Worm (Caenorhabditis elegans) whole organism, late embryonic: ENCODE measurements around the gene clec-86.

Experiments
- F13H6.1 ChIP-seq: sonication (generic microtip); optimal IDR thresholded peaks from 2 replicates; lab custom pipeline; 2016; ENCODE audit warnings: missing genetic modification characterization, missing compliant biosample characterization
- K02D7.2 ChIP-seq: sonication (generic microtip); optimal IDR thresholded peaks from 2 replicates; lab custom pipeline; 2017; ENCODE audit warnings: mild to moderate bottlenecking, missing genetic modification characterization, missing compliant biosample characterization
- Y22D7AL.16 ChIP-seq: sonication (generic microtip); optimal IDR thresholded peaks from 2 replicates; lab custom pipeline; 2016; ENCODE audit warnings: missing genetic modification characterization, missing compliant biosample characterization
- ahr-1 ChIP-seq: sonication (generic microtip); optimal IDR thresholded peaks from 2 replicates; lab custom pipeline; 2016; ENCODE audit warnings: missing genetic modification characterization, missing compliant biosample characterization
- ama-1 ChIP-seq: fragments of 150-350 bp; optimal IDR thresholded peaks from 2 replicates; lab custom pipeline; 2014
- ceh-14 ChIP-seq: sonication (generic microtip); optimal IDR thresholded peaks from 2 replicates; lab custom pipeline; 2016; ENCODE audit warnings: missing genotype, missing genetic modification characterization, missing compliant biosample characterization
- ceh-18 ChIP-seq: sonication (generic microtip); optimal IDR thresholded peaks from 2 replicates; lab custom pipeline; 2016; ENCODE audit warnings: missing genetic modification characterization, missing compliant biosample characterization
- ceh-2 ChIP-seq: sonication (generic microtip); optimal IDR thresholded peaks from 2 replicates; lab custom pipeline; 2016; ENCODE audit warnings: missing genotype, missing genetic modification characterization, missing compliant biosample characterization
- ceh-22 ChIP-seq: sonication (generic microtip); optimal IDR thresholded peaks from 2 replicates; lab custom pipeline; 2017; ENCODE audit warnings: missing biosample characterization, missing genetic modification characterization
- ceh-24 ChIP-seq: sonication (generic microtip); optimal IDR thresholded peaks from 2 replicates; lab custom pipeline; 2016; ENCODE audit warnings: mild to moderate bottlenecking, missing genetic modification characterization, missing compliant biosample characterization
- ceh-34 ChIP-seq: sonication (generic microtip); optimal IDR thresholded peaks from 2 replicates; lab custom pipeline; 2016; ENCODE audit warnings: mild to moderate bottlenecking, missing genetic modification characterization, missing compliant biosample characterization
- ceh-48 ChIP-seq: sonication (generic microtip); optimal IDR thresholded peaks from 2 replicates; lab custom pipeline; 2016; ENCODE audit warnings: missing genetic modification characterization, inconsistent platforms, missing compliant biosample characterization
- ceh-6 ChIP-seq: fragments of 200-800 bp; sonication (Bioruptor generic); optimal IDR thresholded peaks from 2 replicates; lab custom pipeline; 2018; ENCODE audit warnings: mild to moderate bottlenecking, missing genetic modification characterization, missing compliant biosample characterization
- ceh-9 ChIP-seq: sonication (generic microtip); optimal IDR thresholded peaks from 2 replicates; lab custom pipeline; 2016; ENCODE audit warnings: mild to moderate bottlenecking, missing genetic modification characterization, inconsistent platforms, missing compliant biosample characterization
- che-1 ChIP-seq: sonication (generic microtip); optimal IDR thresholded peaks from 2 replicates; lab custom pipeline; 2016; ENCODE audit warnings: mild to moderate bottlenecking, missing genetic modification characterization, missing compliant biosample characterization
- dmd-4 ChIP-seq: sonication (generic microtip); optimal IDR thresholded peaks from 2 replicates; lab custom pipeline; 2016; ENCODE audit warnings: borderline replicate concordance, missing genetic modification characterization, missing compliant biosample characterization
- dve-1 ChIP-seq: sonication (generic microtip); optimal IDR thresholded peaks from 2 replicates; lab custom pipeline; 2017; ENCODE audit warnings: antibody characterized with exemption, mild to moderate bottlenecking, missing genetic modification characterization, missing compliant biosample characterization
- elt-2 ChIP-seq: sonication (generic microtip); optimal IDR thresholded peaks from 2 replicates; lab custom pipeline; 2016; ENCODE audit warnings: missing genetic modification reagents, missing genetic modification characterization, missing compliant biosample characterization
- elt-4 ChIP-seq: sonication (generic microtip); optimal IDR thresholded peaks from 2 replicates; lab custom pipeline; 2016; ENCODE audit warnings: missing genetic modification characterization, missing compliant biosample characterization
- ets-4 ChIP-seq: sonication (generic microtip); optimal IDR thresholded peaks from 2 replicates; lab custom pipeline; 2016; ENCODE audit warnings: missing genetic modification characterization, missing compliant biosample characterization
- fax-1 ChIP-seq: sonication (generic microtip); optimal IDR thresholded peaks from 2 replicates; lab custom pipeline; 2016; ENCODE audit warnings: missing genotype, missing genetic modification characterization, missing compliant biosample characterization
- fkh-10 ChIP-seq: fragments of 150-350 bp; optimal IDR thresholded peaks from 2 replicates; lab custom pipeline; 2014; ENCODE audit warnings: missing biosample characterization, missing genetic modification reagents, missing genetic modification characterization
- fkh-6 ChIP-seq: sonication (generic microtip); optimal IDR thresholded peaks from 2 replicates; lab custom pipeline; 2016; ENCODE audit warnings: missing genetic modification characterization, missing compliant biosample characterization
- hlh-15 ChIP-seq: sonication (generic microtip); optimal IDR thresholded peaks from 2 replicates; lab custom pipeline; 2016; ENCODE audit warnings: missing genetic modification characterization, missing compliant biosample characterization
- lin-11 ChIP-seq: fragments of 200-800 bp; sonication (Bioruptor generic); optimal IDR thresholded peaks from 2 replicates; lab custom pipeline; 2018; ENCODE audit warnings: mild to moderate bottlenecking, missing genetic modification characterization, missing compliant biosample characterization
- mec-3 ChIP-seq: sonication (generic microtip); optimal IDR thresholded peaks from 2 replicates; lab custom pipeline; 2016; ENCODE audit warnings: borderline replicate concordance, missing genetic modification characterization, missing compliant biosample characterization
- nhr-11 ChIP-seq: fragments of 150-350 bp; optimal IDR thresholded peaks from 2 replicates; lab custom pipeline; 2014; ENCODE audit warnings: missing biosample characterization, missing genetic modification characterization
- npax-4 ChIP-seq: sonication (generic microtip); optimal IDR thresholded peaks from 2 replicates; lab custom pipeline; 2016; ENCODE audit warnings: missing genetic modification characterization, missing compliant biosample characterization
- pag-3 ChIP-seq: sonication (generic microtip); optimal IDR thresholded peaks from 2 replicates; lab custom pipeline; 2016; ENCODE audit warnings: missing compliant biosample characterization, missing genetic modification characterization, borderline replicate concordance
- pat-9 ChIP-seq: fragments of 200-800 bp; sonication (Bioruptor generic); optimal IDR thresholded peaks from 2 replicates; lab custom pipeline; 2018; ENCODE audit warnings: mild to moderate bottlenecking, missing genetic modification characterization, moderate library complexity, missing compliant biosample characterization
- pax-1 ChIP-seq: fragments of 150-350 bp; optimal IDR thresholded peaks from 2 replicates; lab custom pipeline; 2014; ENCODE audit warnings: missing biosample characterization, missing genetic modification characterization
- pros-1 ChIP-seq: fragments of 150-350 bp; optimal IDR thresholded peaks from 2 replicates; lab custom pipeline; 2014; ENCODE audit warnings: missing biosample characterization, missing genetic modification reagents, missing genetic modification characterization
- ref-2 ChIP-seq: sonication (generic microtip); optimal IDR thresholded peaks from 2 replicates; lab custom pipeline; 2016; ENCODE audit warnings: missing genetic modification characterization, missing compliant biosample characterization
- rnt-1 ChIP-seq: sonication (generic microtip); optimal IDR thresholded peaks from 2 replicates; lab custom pipeline; 2016; ENCODE audit warnings: missing genetic modification characterization, missing compliant biosample characterization
- sdc-2 ChIP-seq: sonication (generic microtip); optimal IDR thresholded peaks from 2 replicates; lab custom pipeline; 2016; ENCODE audit warnings: missing genotype, missing genetic modification characterization, missing compliant biosample characterization
- sox-2 ChIP-seq: fragments of 200-800 bp; sonication (Bioruptor generic); IDR thresholded peaks from 2 replicates; pipeline ENCODE4 v1.3.6; 2022; ENCODE audit warnings: missing genetic modification reagents, missing genetic modification characterization, missing compliant biosample characterization
- syd-9 ChIP-seq: sonication (generic microtip); optimal IDR thresholded peaks from 2 replicates; lab custom pipeline; 2016; ENCODE audit warnings: mild to moderate bottlenecking, missing genetic modification characterization, moderate library complexity, missing compliant biosample characterization
- tbx-7 ChIP-seq: sonication (generic microtip); optimal IDR thresholded peaks from 2 replicates; lab custom pipeline; 2016; ENCODE audit warnings: missing genotype, missing genetic modification characterization, missing compliant biosample characterization
- unc-42 ChIP-seq: sonication (generic microtip); optimal IDR thresholded peaks from 2 replicates; lab custom pipeline; 2016; ENCODE audit warnings: missing genotype, missing genetic modification characterization, missing compliant biosample characterization
- unc-86 ChIP-seq: sonication (generic microtip); optimal IDR thresholded peaks from 2 replicates; lab custom pipeline; 2016; ENCODE audit warnings: missing genetic modification characterization, missing compliant biosample characterization
- zip-5 ChIP-seq: sonication (generic microtip); optimal IDR thresholded peaks from 2 replicates; lab custom pipeline; 2016; ENCODE audit warnings: missing genetic modification characterization, missing compliant biosample characterization
- ztf-16 ChIP-seq: sonication (generic microtip); optimal IDR thresholded peaks from 2 replicates; lab custom pipeline; 2017; ENCODE audit warnings: missing genetic modification characterization, missing compliant biosample characterization

Gene clec-86

DNA sequence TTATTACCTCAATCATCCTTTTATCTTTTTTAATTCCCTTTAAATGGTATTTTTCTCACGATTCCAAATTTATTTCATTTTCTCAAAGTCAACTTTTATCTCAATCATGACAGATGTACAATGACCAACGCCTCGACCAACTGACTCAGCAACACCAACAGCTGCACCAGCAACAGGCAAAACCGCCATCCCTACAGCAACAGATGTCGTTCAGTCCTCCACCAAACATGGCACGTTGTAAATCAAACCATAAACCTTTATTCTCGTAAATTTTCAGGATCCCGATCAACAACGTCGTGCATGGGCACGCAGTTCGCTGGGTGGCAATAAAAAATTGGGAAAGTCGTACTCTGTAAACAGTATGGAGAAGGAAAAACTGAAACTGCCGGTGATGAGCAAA, 23.1 kb downstream of the clec-86 start:
- no peak for TF ChIP-seq ahr-1 (tag; lab: Kevin White, UChicago)
- no peak for TF ChIP-seq ceh-18 (tag; lab: Kevin White, UChicago)

- no peak for TF ChIP-seq lin-11
- TF ChIP-seq zip-5 (tag; lab: Kevin White, UChicago), result no peak
- TF ChIP-seq ceh-48 (tag; lab: Kevin White, UChicago), result no peak
- TF ChIP-seq tbx-7 (tag; lab: Kevin White, UChicago), result no peak
Observed at ce11 chrX:7170575-7171297, 31.1 kb downstream of the clec-86 start, which contains the start of gene bar-1. Gene bar-1 (minus strand): TSS chrX:7170625.

- no peak for TF ChIP-seq ama-1 (lab: Kevin White, UChicago)
- no peak for TF ChIP-seq pag-3 (tag; lab: Kevin White, UChicago)
- no peak for TF ChIP-seq unc-42
- no peak for TF ChIP-seq fax-1 (tag; lab: Kevin White, UChicago)
- no peak for TF ChIP-seq pat-9
- no peak for TF ChIP-seq Y22D7AL.16
- TF ChIP-seq mec-3 (tag; lab: Kevin White, UChicago), result no peak
- no peak for TF ChIP-seq elt-2 (tag; lab: Kevin White, UChicago)
- no peak for TF ChIP-seq fkh-6 (tag; lab: Kevin White, UChicago)
- no peak for TF ChIP-seq pax-1 (tag; lab: Kevin White, UChicago)
- no peak for TF ChIP-seq elt-4
- TF ChIP-seq ztf-16 (tag; lab: Kevin White, UChicago), result no peak
- TF ChIP-seq ceh-18 (tag; lab: Kevin White, UChicago), result no peak
- no peak for TF ChIP-seq tbx-7 (tag; lab: Kevin White, UChicago)
- TF ChIP-seq ref-2 (tag; lab: Kevin White, UChicago), result no peak
- TF ChIP-seq dmd-4 (tag; lab: Kevin White, UChicago), result no peak
- no peak for TF ChIP-seq syd-9 (tag; lab: Kevin White, UChicago)
- TF ChIP-seq, all 69 proteins: peak for 0
Observed at ce11 chrX:7175389-7175788, 35.7 kb downstream of the clec-86 start.

- no peak for TF ChIP-seq npax-4 (tag; lab: Kevin White, UChicago)
- no peak for TF ChIP-seq sdc-2 (tag; lab: Kevin White, UChicago)
- TF ChIP-seq ceh-24 (tag; lab: Kevin White, UChicago), result no peak
- TF ChIP-seq elt-4, result no peak
- TF ChIP-seq ceh-9 (tag; lab: Kevin White, UChicago), result no peak
- no peak for TF ChIP-seq nhr-11
- no peak for TF ChIP-seq dmd-4 (tag; lab: Kevin White, UChicago)
- TF ChIP-seq sox-2 (GFP tag; lab: Robert Waterston, UW), result no peak
- TF ChIP-seq fkh-10 (GFP tag; lab: Kevin White, UChicago), result no peak
- TF ChIP-seq ahr-1 (tag; lab: Kevin White, UChicago), result no peak
- no peak for TF ChIP-seq ceh-6 (GFP tag; lab: Kevin White, UChicago)
Observed at ce11 chrX:7176817-7177216, 37.1 kb downstream of the clec-86 start.

- TF ChIP-seq fax-1 (tag; lab: Kevin White, UChicago) (no peak), sox-2 (GFP tag; lab: Robert Waterston, UW) (no peak), ceh-2 (tag; lab: Kevin White, UChicago) (no peak), ceh-22 (tag; lab: Kevin White, UChicago) (no peak), pat-9 (no peak), pax-1 (tag; lab: Kevin White, UChicago) (no peak)
Observed at ce11 chrX:7177341-7177740, 37.7 kb downstream of the clec-86 start, which contains the start of gene F43E12.1. Gene F43E12.1 (plus strand): TSS chrX:7177641.

ce11 chrX:7181627-7182026, 42.0 kb downstream of the clec-86 start:
- TF ChIP-seq mec-3 (tag; lab: Kevin White, UChicago) (no peak), ceh-9 (tag; lab: Kevin White, UChicago) (no peak), pros-1 (no peak), dve-1 (peak; percentile 30), che-1 (no peak), F13H6.1 (no peak), K02D7.2 (tag; lab: Kevin White, UChicago) (no peak), ceh-14 (tag; lab: Kevin White, UChicago) (no peak), hlh-15 (no peak), nhr-11 (no peak), unc-86 (tag; lab: Kevin White, UChicago) (no peak), rnt-1 (no peak), ceh-34 (tag; lab: Kevin White, UChicago) (peak; percentile 6), tbx-7 (tag; lab: Kevin White, UChicago) (no peak), ets-4 (tag; lab: Kevin White, UChicago) (peak; percentile 2)
